Fruit fly (Drosophila melanogaster) whole organism, prepupa: ENCODE measurements around the gene CG6983.
A peak's percentile ranks its signal among the peaks of the same experiment; 100 is the strongest.

Experiments used
- CG11902 ChIP-seq: fragments of 200-800 bp; sonication (Bioruptor generic); optimal IDR thresholded peaks from 3 replicates; lab custom pipeline; 2016; ENCODE audit warnings: missing biosample characterization, missing genetic modification characterization
- CG6854 ChIP-seq: fragments of 200-800 bp; sonication (Bioruptor generic); optimal IDR thresholded peaks from 2 replicates; lab custom pipeline; 2017; ENCODE audit warnings: missing biosample characterization, mild to moderate bottlenecking, missing genetic modification characterization
- CG8319 ChIP-seq: fragments of 200-800 bp; sonication (Bioruptor generic); optimal IDR thresholded peaks from 3 replicates; lab custom pipeline; 2016; ENCODE audit warnings: missing biosample characterization, missing genetic modification characterization
- Eip75B ChIP-seq: fragments of 200-800 bp; sonication (Bioruptor generic); optimal IDR thresholded peaks from 3 replicates; lab custom pipeline; 2016; ENCODE audit warnings: missing biosample characterization, missing genetic modification characterization
- Eip78C ChIP-seq: fragments of 200-800 bp; sonication (Bioruptor generic); peaks from one replicate; lab custom pipeline; 2016; ENCODE audit warnings: missing biosample characterization, missing genetic modification characterization
- Gug ChIP-seq: fragments of 200-800 bp; sonication (Bioruptor generic); IDR thresholded peaks from 2 replicates; pipeline ENCODE4 v1.3.6; 2022; ENCODE audit warnings: missing biosample characterization, missing genetic modification characterization
- Hr39 ChIP-seq: fragments of 200-800 bp; sonication (Bioruptor generic); optimal IDR thresholded peaks from 2 replicates; lab custom pipeline; 2016; ENCODE audit warnings: missing biosample characterization, missing genetic modification characterization
- Hr4 ChIP-seq: fragments of 200-800 bp; sonication (Bioruptor generic); optimal IDR thresholded peaks from 3 replicates; lab custom pipeline; 2016; ENCODE audit warnings: missing biosample characterization, missing genetic modification characterization
- Sox102F ChIP-seq: fragments of 200-800 bp; sonication (Bioruptor generic); optimal IDR thresholded peaks from 2 replicates; lab custom pipeline; 2016; ENCODE audit warnings: missing biosample characterization, mild to moderate bottlenecking, missing genetic modification characterization
- eg ChIP-seq: fragments of 200-800 bp; sonication (Bioruptor generic); IDR thresholded peaks from 3 replicates; pipeline ENCODE4 v1.3.6; 2022; ENCODE audit warnings: missing biosample characterization, missing genetic modification characterization
- fd85E ChIP-seq: fragments of 200-800 bp; sonication (Bioruptor generic); optimal IDR thresholded peaks from 3 replicates; lab custom pipeline; 2016; ENCODE audit warnings: missing biosample characterization, missing genetic modification characterization
- lz ChIP-seq: fragments of 200-800 bp; sonication (Bioruptor generic); optimal IDR thresholded peaks from 3 replicates; lab custom pipeline; 2016; ENCODE audit warnings: missing biosample characterization, missing genetic modification characterization
- pdm3 ChIP-seq: fragments of 200-800 bp; sonication (Bioruptor generic); optimal IDR thresholded peaks from 3 replicates; lab custom pipeline; 2016; ENCODE audit warnings: missing biosample characterization, missing genetic modification characterization

DNA sequence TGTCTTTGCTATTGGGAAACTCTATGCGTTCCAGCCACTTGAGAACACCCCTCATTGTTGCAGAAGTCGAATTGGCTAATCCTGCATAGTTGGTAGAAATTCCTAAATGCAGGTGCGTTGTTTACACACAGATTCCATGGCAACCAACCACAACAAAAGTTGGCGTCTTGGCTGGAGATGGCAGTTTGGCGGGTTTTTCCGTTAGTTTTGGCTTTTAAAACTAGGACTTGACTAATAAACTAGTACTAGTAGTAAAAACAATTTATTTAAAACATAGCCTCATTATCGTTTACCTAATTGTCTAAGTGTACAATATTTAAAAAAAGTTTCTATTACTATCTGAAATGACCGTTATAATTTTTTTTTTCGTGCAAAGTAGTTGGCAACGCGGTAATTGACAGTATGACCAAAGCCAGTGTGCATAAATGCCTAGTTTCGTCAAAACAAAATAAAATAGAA, 37.7 kb downstream of the CG6983 start, which contains the start of gene Exo70:
- TF ChIP-seq CG11902 (GFP tag; lab: Kevin White, UChicago) (no peak), Gug (GFP tag; lab: Robert Waterston, UW) (no peak), Eip75B (GFP tag; lab: Kevin White, UChicago) (no peak), lz (GFP tag; lab: Kevin White, UChicago) (no peak), pdm3 (GFP tag; lab: Kevin White, UChicago) (no peak), CG8319 (GFP tag; lab: Kevin White, UChicago) (no peak), Hr4 (GFP tag; lab: Kevin White, UChicago) (no peak), CG6854 (GFP tag; lab: Kevin White, UChicago) (no peak), eg (GFP tag; lab: Robert Waterston, UW) (0 out of 3 replicates have a peak, but pooled peaks have one; percentile 8), Sox102F (GFP tag; lab: Kevin White, UChicago) (no peak), Hr39 (GFP tag; lab: Kevin White, UChicago) (no peak), fd85E (GFP tag; lab: Kevin White, UChicago) (no peak), Eip78C (GFP tag; lab: Kevin White, UChicago) (no peak)
